Worm (Caenorhabditis elegans): Measurements from ENCODE around the gene Y53F4B.23.

Gene Y53F4B.23

ce11 chrII:15143729-15144128 lies 19.4 kb downstream of the Y53F4B.23 start:
- TF ChIP-seq attf-3 (GFP tag; conservative IDR thresholded peaks at IDR 0.05) (no peak), ceh-40 (GFP tag; IDR thresholded peaks at IDR 0.05) (no peak), gei-17 (GFP tag; optimal IDR thresholded peaks at IDR 0.05) (no peak), nhr-120 (GFP tag; IDR thresholded peaks at IDR 0.05) (no peak), ztf-3 (GFP tag; optimal IDR thresholded peaks at IDR 0.05) (no peak), somi-1 (GFP tag; optimal IDR thresholded peaks at IDR 0.05) (no peak), lin-54 (GFP tag; optimal IDR thresholded peaks at IDR 0.05) (no peak), hlh-26 (GFP tag; conservative IDR thresholded peaks at IDR 0.05) (no peak), lsy-27 (tag; optimal IDR thresholded peaks at IDR 0.05; ENCODE audit: borderline replicate concordance, insufficient read depth) (no peak), hlh-12 (tag; optimal IDR thresholded peaks at IDR 0.05) (no peak), F37B4.10 (GFP tag; IDR thresholded peaks at IDR 0.05) (no peak)

ce11 chrII:15145594-15145993 lies 21.3 kb downstream of the Y53F4B.23 start, which contains the start of gene Y53F4B.27:
Gene Y53F4B.27 (plus strand): TSS chrII:15145894.
- TF ChIP-seq aptf-3 (GFP tag; IDR thresholded peaks at IDR 0.05) (no peak), rcor-1 (GFP tag; IDR thresholded peaks at IDR 0.05) (no peak), cebp-2 (GFP tag; IDR thresholded peaks at IDR 0.05) (0 out of 2 replicates have a peak, but pooled peaks have one; percentile 11)

DNA sequence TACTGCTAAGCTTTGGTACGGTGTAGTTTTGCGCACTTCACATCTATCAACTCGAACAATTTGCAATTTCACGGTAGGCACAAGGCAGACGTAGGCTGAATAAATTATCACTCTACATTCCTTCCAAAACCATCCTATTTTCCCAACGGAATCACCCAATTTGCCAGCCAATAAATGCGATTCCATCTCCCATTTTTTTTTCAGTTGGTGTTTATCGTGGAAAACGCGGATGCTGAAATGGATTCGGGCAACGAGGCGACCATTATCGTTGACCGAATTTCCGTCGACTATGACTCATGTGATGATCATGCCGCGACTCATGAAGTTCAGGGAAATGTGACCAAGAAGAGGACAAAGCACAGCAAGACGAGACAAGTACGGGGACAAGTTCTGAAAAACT lies 24.1 kb downstream of the Y53F4B.23 start:
- no peak for TF ChIP-seq K12H6.12 (tag; optimal IDR thresholded peaks at IDR 0.05)
- no peak for TF ChIP-seq ceh-58 (GFP tag; IDR thresholded peaks at IDR 0.05)

DNA sequence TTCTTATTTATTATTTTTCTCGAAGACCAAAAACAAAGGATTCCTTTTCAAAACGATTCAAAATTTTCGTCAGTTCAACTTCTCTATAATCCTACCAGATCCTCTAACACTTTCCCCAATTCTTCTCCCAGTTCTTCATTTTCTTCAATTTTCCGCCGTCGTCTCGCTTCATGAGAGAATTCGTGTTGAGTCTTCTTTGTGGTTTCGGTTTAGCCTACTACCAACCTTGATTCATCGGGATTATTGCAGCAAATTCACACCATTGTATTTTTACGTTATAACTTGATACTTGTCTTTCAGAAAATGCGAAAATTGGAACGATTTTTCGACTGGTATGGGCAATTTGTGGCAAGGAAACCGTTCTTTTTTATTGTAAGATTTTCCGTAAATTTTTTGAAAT lies 33.6 kb downstream of the Y53F4B.23 start, which contains the start of gene ptr-20:
ptr-20 (plus strand) TSS at position 301 of the 400 bp plus-strand sequence.
- TF ChIP-seq attf-3 (GFP tag; conservative IDR thresholded peaks at IDR 0.05) (no peak), F22D6.2 (tag; optimal IDR thresholded peaks at IDR 0.05) (no peak), B0336.3 (GFP tag; IDR thresholded peaks at IDR 0.05) (no peak), repo-1 (tag; optimal IDR thresholded peaks at IDR 0.05) (no peak), zfh-2 (GFP tag; conservative IDR thresholded peaks at IDR 0.05) (no peak), D2030.7 (GFP tag; IDR thresholded peaks at IDR 0.05) (no peak), lin-26 (GFP tag; IDR thresholded peaks at IDR 0.05) (no peak), pha-4 (tag; optimal IDR thresholded peaks at IDR 0.05) (no peak), C17E4.6 (GFP tag; IDR thresholded peaks at IDR 0.05) (no peak), aptf-2 (GFP tag; conservative IDR thresholded peaks at IDR 0.05) (no peak), athp-1 (tag; optimal IDR thresholded peaks at IDR 0.05) (no peak), F39B2.1 (GFP tag; IDR thresholded peaks at IDR 0.05) (no peak)

DNA sequence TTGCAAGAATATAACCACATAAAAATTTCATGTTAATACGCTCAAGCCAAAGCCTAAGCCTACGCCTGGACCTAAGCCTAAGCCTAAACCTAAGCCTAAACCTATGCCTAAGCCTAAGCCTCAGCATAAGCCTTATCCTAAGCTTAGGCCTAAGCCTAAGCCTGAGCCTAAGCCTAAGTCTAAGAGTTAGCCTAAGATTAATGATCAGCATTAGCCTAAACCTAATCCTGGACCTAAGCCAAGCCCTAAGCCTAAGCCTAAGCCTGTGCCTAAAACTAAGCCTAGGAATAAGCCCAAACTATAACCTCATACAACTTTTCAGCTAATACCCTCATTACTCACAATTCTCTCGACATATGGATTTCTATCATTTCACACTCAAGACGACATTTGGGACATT lies 34.1 kb downstream of the Y53F4B.23 start:
- TF ChIP-seq lin-35 (GFP tag; optimal IDR thresholded peaks at IDR 0.05): no peak
- TF ChIP-seq F55B11.4 (tag; optimal IDR thresholded peaks at IDR 0.05; ENCODE audit: borderline replicate concordance, insufficient read depth): no peak
- TF ChIP-seq hlh-12 (tag; optimal IDR thresholded peaks at IDR 0.05): no peak
- no peak for TF ChIP-seq let-607 (tag; optimal IDR thresholded peaks at IDR 0.05)
- no peak for TF ChIP-seq ceh-27 (GFP tag; optimal IDR thresholded peaks at IDR 0.05)
- no peak for TF ChIP-seq lin-40 (tag; optimal IDR thresholded peaks at IDR 0.05)
- TF ChIP-seq Y53F4B.3 (GFP tag; IDR thresholded peaks at IDR 0.05): no peak
- TF ChIP-seq rpc-1 (optimal IDR thresholded peaks at IDR 0.05): no peak
- TF ChIP-seq rpc-1 (tag; optimal IDR thresholded peaks at IDR 0.05): no peak
